Worm (Caenorhabditis elegans) whole organism, L4/young adult: ENCODE results near the gene C38C6.3.

Experiments
- dao-5 ChIP-seq: sonication (generic microtip); optimal IDR thresholded peaks from 2 replicates; lab custom pipeline; 2016; ENCODE audit warnings: missing genotype, missing genetic modification characterization, moderate library complexity, missing compliant biosample characterization
- him-1 ChIP-seq: sonication (generic microtip); optimal IDR thresholded peaks from 2 replicates; lab custom pipeline; 2016; ENCODE audit warnings: missing genotype, missing genetic modification reagents, missing genetic modification characterization, missing compliant biosample characterization

ce11 chrII:14643983-14644382 lies 11.1 kb downstream of the C38C6.3 start, which contains the start of gene atgp-2:
- TF ChIP-seq him-1 (tag; lab: Kevin White, UChicago), result no peak
- TF ChIP-seq dao-5 (tag; lab: Kevin White, UChicago), result no peak
